Worm (Caenorhabditis elegans): ENCODE results near the gene fbxa-54.

- no peak for TF ChIP-seq ceh-90 (tag; optimal IDR thresholded peaks at IDR 0.05)
- TF ChIP-seq snpc-4 (tag; optimal IDR thresholded peaks at IDR 0.05), result no peak
- no peak for TF ChIP-seq blmp-1 (tag; optimal IDR thresholded peaks at IDR 0.05)
- TF ChIP-seq nhr-237 (tag; optimal IDR thresholded peaks at IDR 0.05), result no peak
- TF ChIP-seq sox-4 (tag; optimal IDR thresholded peaks at IDR 0.05), result no peak
- TF ChIP-seq lin-39 (tag; optimal IDR thresholded peaks at IDR 0.05), result no peak
- TF ChIP-seq tlp-1 (tag; optimal IDR thresholded peaks at IDR 0.05), result no peak
- TF ChIP-seq mep-1 (tag; optimal IDR thresholded peaks at IDR 0.05), result no peak
- no peak for TF ChIP-seq egl-27 (tag; optimal IDR thresholded peaks at IDR 0.05)
Observed at ce11 chrIII:907311-907710, 48.8 kb upstream of the fbxa-54 start, which contains the start of gene F23H11.4.

Measured in whole organism, L1 larva.